Fruit fly (Drosophila melanogaster) whole organism, pupa: ENCODE data around the gene CG6878.

Experiments
- CG10348 ChIP-seq: fragments of 200-800 bp; sonication (Bioruptor generic); IDR thresholded peaks from 2 replicates; pipeline ENCODE4 v1.3.6; 2022; ENCODE audit warnings: missing biosample characterization, missing genetic modification characterization
- CG12605 ChIP-seq: fragments of 200-800 bp; sonication (Bioruptor generic); IDR thresholded peaks from 2 replicates; pipeline ENCODE4 v1.3.6; 2022; ENCODE audit warnings: missing biosample characterization, missing genetic modification characterization
- CG13204 ChIP-seq: fragments of 200-800 bp; sonication (Bioruptor generic); optimal IDR thresholded peaks from 2 replicates; lab custom pipeline; 2018; ENCODE audit warnings: missing biosample characterization, mild to moderate bottlenecking, missing genetic modification characterization, moderate library complexity
- CG14655 ChIP-seq: fragments of 200-800 bp; sonication (Bioruptor generic); optimal IDR thresholded peaks from 3 replicates; lab custom pipeline; 2017; ENCODE audit warnings: mild to moderate bottlenecking, missing biosample characterization, missing genetic modification reagents, missing genetic modification characterization
- CG15710 ChIP-seq: fragments of 200-800 bp; sonication (Bioruptor generic); optimal IDR thresholded peaks from 2 replicates; lab custom pipeline; 2018; ENCODE audit warnings: missing biosample characterization, mild to moderate bottlenecking, missing genetic modification characterization, moderate library complexity
- CG17806 ChIP-seq: fragments of 200-800 bp; sonication (Bioruptor generic); optimal IDR thresholded peaks from 2 replicates; lab custom pipeline; 2018; ENCODE audit warnings: missing biosample characterization, mild to moderate bottlenecking, missing genetic modification characterization, moderate library complexity
- CG32121 ChIP-seq: fragments of 200-800 bp; sonication (Bioruptor generic); IDR thresholded peaks from 2 replicates; pipeline ENCODE4 v1.3.6; 2022; ENCODE audit warnings: missing biosample characterization, missing genetic modification characterization
- CG34367 ChIP-seq: fragments of 200-800 bp; sonication (Bioruptor generic); optimal IDR thresholded peaks from 2 replicates; lab custom pipeline; 2018; ENCODE audit warnings: missing biosample characterization, mild to moderate bottlenecking, missing genetic modification characterization
- CG4496 ChIP-seq: fragments of 200-800 bp; sonication (Bioruptor generic); IDR thresholded peaks from 3 replicates; pipeline ENCODE4 v1.3.6; 2022; ENCODE audit warnings: missing biosample characterization, missing genetic modification characterization
- CG8159 ChIP-seq: fragments of 200-800 bp; sonication (Bioruptor generic); optimal IDR thresholded peaks from 3 replicates; lab custom pipeline; 2018; ENCODE audit warnings: missing biosample characterization, mild to moderate bottlenecking, missing genetic modification characterization, moderate library complexity
- CG8301 ChIP-seq: fragments of 200-800 bp; sonication (Bioruptor generic); optimal IDR thresholded peaks from 2 replicates; lab custom pipeline; 2018; ENCODE audit warnings: missing biosample characterization, mild to moderate bottlenecking, missing genetic modification characterization
- CG9948 ChIP-seq: fragments of 200-800 bp; sonication (Bioruptor generic); optimal IDR thresholded peaks from 2 replicates; lab custom pipeline; 2018; ENCODE audit warnings: missing biosample characterization, mild to moderate bottlenecking, missing genetic modification characterization, moderate library complexity
- D1 ChIP-seq: fragments of 200-800 bp; sonication (Bioruptor generic); optimal IDR thresholded peaks from 2 replicates; lab custom pipeline; 2018; ENCODE audit warnings: missing biosample characterization, mild to moderate bottlenecking, missing genetic modification characterization, moderate library complexity
- EcR ChIP-seq: fragments of 200-800 bp; sonication (Bioruptor generic); optimal IDR thresholded peaks from 3 replicates; lab custom pipeline; 2019; ENCODE audit warnings: missing biosample characterization, missing genetic modification characterization, mild to moderate bottlenecking, moderate library complexity, missing genetic modification reagents
- Ets98B ChIP-seq: fragments of 200-800 bp; sonication (Bioruptor generic); IDR thresholded peaks from 2 replicates; pipeline ENCODE4 v1.3.6; 2022; ENCODE audit warnings: missing biosample characterization, missing genetic modification characterization
- Pif1A ChIP-seq: fragments of 200-800 bp; sonication (Bioruptor generic); optimal IDR thresholded peaks from 3 replicates; lab custom pipeline; 2016; ENCODE audit warnings: missing biosample characterization, missing genetic modification characterization
- Pif1B ChIP-seq: fragments of 200-800 bp; sonication (Bioruptor generic); optimal IDR thresholded peaks from 3 replicates; lab custom pipeline; 2016; ENCODE audit warnings: missing biosample characterization, missing genetic modification characterization
- Snoo ChIP-seq: fragments of 200-800 bp; sonication (Bioruptor generic); optimal IDR thresholded peaks from 3 replicates; lab custom pipeline; 2017; ENCODE audit warnings: missing biosample characterization, mild to moderate bottlenecking, missing genetic modification characterization, inconsistent platforms
- fd96Ca ChIP-seq: fragments of 200-800 bp; sonication (Bioruptor generic); IDR thresholded peaks from 3 replicates; pipeline ENCODE4 v1.3.6; 2022; ENCODE audit warnings: missing biosample characterization, missing genetic modification characterization
- gl ChIP-seq: fragments of 200-800 bp; sonication (Bioruptor generic); optimal IDR thresholded peaks from 2 replicates; lab custom pipeline; 2018; ENCODE audit warnings: missing biosample characterization, mild to moderate bottlenecking, missing genetic modification characterization
- rn ChIP-seq: fragments of 200-800 bp; sonication (Bioruptor generic); IDR thresholded peaks from 2 replicates; pipeline ENCODE4 v1.3.6; 2022; ENCODE audit warnings: missing biosample characterization, missing genetic modification characterization

The CG6878 gene

DNA sequence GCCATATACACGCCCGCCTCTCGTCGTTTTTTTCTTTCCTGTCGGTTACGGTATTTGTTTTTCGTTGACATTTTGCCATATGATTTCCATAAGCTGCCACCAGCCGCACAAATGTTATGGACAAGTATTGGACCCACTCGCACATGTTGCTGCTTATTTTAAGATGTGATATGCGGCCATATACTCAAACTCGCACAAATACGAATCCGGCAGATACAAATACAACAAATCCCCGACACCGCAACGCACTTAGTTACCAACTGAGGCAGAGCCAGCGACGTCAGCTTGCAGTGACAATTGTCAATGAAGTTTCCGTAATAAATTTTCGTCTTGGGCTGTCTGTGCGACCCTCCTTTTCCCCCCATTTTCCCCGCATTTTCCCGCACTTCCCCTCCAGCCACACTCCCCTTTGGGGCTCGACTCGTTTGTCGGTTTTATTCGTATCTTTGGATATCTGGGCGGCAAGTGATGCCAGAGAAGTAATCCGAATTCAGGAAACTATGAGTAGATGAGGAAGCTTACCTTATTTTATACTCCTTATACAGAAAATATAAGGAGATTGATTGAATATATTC lies 15.1 kb downstream of the CG6878 start:
- 0 out of 2 replicates have a peak, but pooled peaks have one; percentile 8 for TF ChIP-seq CG32121 (GFP tag; lab: Robert Waterston, UW)
- TF ChIP-seq fd96Ca (GFP tag; lab: Robert Waterston, UW) = 0 out of 3 replicates have a peak, but pooled peaks have one; percentile 10
- TF ChIP-seq CG13204 (GFP tag; lab: Kevin White, UChicago) = no peak
- TF ChIP-seq rn (GFP tag; lab: Robert Waterston, UW) = no peak

DNA sequence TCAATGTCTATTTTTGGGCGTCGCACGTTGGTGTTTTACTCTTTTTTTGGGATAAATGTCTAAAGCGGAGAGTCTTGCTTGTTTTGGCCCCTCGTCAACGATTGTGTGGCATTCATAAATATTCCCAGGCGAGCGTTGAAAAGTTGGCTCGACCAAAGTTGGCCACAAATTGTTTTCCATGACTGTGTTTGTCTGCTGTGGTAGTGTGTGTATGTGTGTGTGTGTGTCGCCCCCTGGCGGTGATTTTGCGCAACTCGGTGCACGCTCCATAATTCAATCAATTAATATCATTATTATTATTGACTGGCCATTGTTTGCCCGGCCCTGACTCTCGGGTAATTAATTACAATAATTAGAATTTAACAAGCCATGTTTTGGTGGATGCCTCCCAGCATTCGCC lies 17.0 kb downstream of the CG6878 start:
- TF ChIP-seq fd96Ca (GFP tag; lab: Robert Waterston, UW) = 0 out of 3 replicates have a peak, but pooled peaks have one; percentile 30
- no peak for TF ChIP-seq rn (GFP tag; lab: Robert Waterston, UW)

DNA sequence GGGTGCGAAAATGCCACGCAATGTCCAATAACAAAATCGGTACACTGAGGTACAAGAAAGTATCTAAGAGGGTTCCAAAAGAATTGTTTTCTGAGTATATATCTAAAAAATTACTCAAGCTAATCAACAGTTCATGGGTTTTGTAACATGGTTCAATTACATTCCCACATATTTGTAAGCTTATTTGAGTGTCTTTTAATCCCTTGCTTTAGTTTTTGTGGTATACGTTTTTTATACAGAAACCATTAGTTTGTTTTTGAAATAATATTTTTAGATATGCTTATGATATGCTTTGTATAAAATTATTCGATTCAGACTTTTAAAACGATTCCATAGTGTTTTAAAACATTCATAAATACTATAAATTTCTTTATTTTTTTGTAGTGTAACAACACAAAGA lies 19.2 kb downstream of the CG6878 start:
- TF ChIP-seq CG9948 (tag; lab: Kevin White, UChicago) (peak; percentile 72), CG8301 (tag; lab: Kevin White, UChicago) (peak; percentile 25), CG34367 (tag; lab: Kevin White, UChicago) (peak; percentile 26), CG32121 (GFP tag; lab: Robert Waterston, UW) (no peak), fd96Ca (GFP tag; lab: Robert Waterston, UW) (no peak), Pif1B (GFP tag; lab: Kevin White, UChicago) (peak; percentile 45), CG14655 (GFP tag; lab: Kevin White, UChicago) (peak; percentile 70), Ets98B (no peak), CG12605 (GFP tag; lab: Robert Waterston, UW) (no peak), CG17806 (peak; percentile 56), rn (GFP tag; lab: Robert Waterston, UW) (no peak), EcR (no peak), CG13204 (GFP tag; lab: Kevin White, UChicago) (no peak), CG10348 (no peak), D1 (tag; lab: Kevin White, UChicago) (peak; percentile 17), CG4496 (GFP tag; lab: Robert Waterston, UW) (no peak), Pif1A (GFP tag; lab: Kevin White, UChicago) (peak; percentile 50), CG15710 (tag; lab: Kevin White, UChicago) (peak; percentile 58), gl (no peak), Snoo (tag; lab: Kevin White, UChicago) (peak; percentile 38), CG8159 (tag; lab: Kevin White, UChicago) (peak; percentile 60)

DNA sequence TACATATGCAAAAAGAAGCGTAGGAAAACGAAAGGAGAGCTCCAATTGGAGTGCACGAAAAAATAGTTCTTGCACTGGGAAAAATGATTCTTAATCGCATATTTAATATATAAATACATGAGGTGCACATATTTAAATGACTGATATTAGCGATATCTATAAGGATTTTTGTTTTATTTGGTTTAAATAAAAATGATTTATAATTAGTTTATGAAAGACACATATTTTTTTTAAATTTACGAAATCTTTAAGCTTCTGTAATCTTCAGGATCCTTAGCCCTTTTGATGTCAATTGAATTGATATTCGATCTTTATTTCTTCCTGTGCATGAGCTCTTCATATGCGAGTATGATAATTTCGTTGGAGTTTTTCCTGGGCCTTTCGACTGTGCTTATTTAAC lies 26.2 kb downstream of the CG6878 start:
- peak; percentile 14 for TF ChIP-seq CG8159 (tag; lab: Kevin White, UChicago)
- peak; percentile 76 for TF ChIP-seq CG9948 (tag; lab: Kevin White, UChicago)
- peak; percentile 67 for TF ChIP-seq CG8301 (tag; lab: Kevin White, UChicago)
- TF ChIP-seq CG12605 (GFP tag; lab: Robert Waterston, UW) = no peak
- TF ChIP-seq D1 (tag; lab: Kevin White, UChicago) = peak; percentile 51
- TF ChIP-seq EcR = no peak
- TF ChIP-seq CG15710 (tag; lab: Kevin White, UChicago) = peak; percentile 27
- no peak for TF ChIP-seq rn (GFP tag; lab: Robert Waterston, UW)
- peak; percentile 24 for TF ChIP-seq CG17806
- TF ChIP-seq CG32121 (GFP tag; lab: Robert Waterston, UW) = no peak
- no peak for TF ChIP-seq CG4496 (GFP tag; lab: Robert Waterston, UW)
- peak; percentile 36 for TF ChIP-seq Pif1B (GFP tag; lab: Kevin White, UChicago)
- TF ChIP-seq CG13204 (GFP tag; lab: Kevin White, UChicago) = no peak
- TF ChIP-seq CG14655 (GFP tag; lab: Kevin White, UChicago) = peak; percentile 79
- TF ChIP-seq CG34367 (tag; lab: Kevin White, UChicago) = no peak
- peak; percentile 48 for TF ChIP-seq Pif1A (GFP tag; lab: Kevin White, UChicago)
- TF ChIP-seq, all 21 proteins: peak for 9

DNA sequence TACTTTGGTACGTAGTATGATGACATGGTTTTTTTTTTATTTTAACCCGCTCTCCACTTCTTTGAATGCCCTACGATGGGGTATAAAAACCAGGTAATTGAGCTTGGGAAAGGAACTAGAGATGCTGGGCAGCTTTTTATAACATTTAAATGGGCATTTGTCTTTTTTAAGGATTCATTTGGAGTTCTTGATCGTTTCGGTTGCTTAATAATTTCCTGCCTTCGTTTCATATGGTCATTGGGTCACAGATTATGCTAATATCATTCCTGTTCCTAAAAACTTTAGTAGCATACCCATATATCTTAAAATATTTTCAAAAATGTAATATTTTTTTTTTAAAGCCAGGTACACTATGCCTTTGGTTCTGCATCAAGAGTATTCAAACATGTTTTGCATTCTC lies 27.1 kb downstream of the CG6878 start:
- no peak for TF ChIP-seq CG15710 (tag; lab: Kevin White, UChicago)
- TF ChIP-seq CG17806 = no peak
- TF ChIP-seq CG9948 (tag; lab: Kevin White, UChicago) = peak; percentile 19
- no peak for TF ChIP-seq CG32121 (GFP tag; lab: Robert Waterston, UW)
- TF ChIP-seq CG8301 (tag; lab: Kevin White, UChicago) = no peak
- no peak for TF ChIP-seq CG13204 (GFP tag; lab: Kevin White, UChicago)
- TF ChIP-seq CG8159 (tag; lab: Kevin White, UChicago) = peak; percentile 16
- peak; percentile 41 for TF ChIP-seq CG14655 (GFP tag; lab: Kevin White, UChicago)
- no peak for TF ChIP-seq CG34367 (tag; lab: Kevin White, UChicago)
- TF ChIP-seq CG4496 (GFP tag; lab: Robert Waterston, UW) = no peak
- no peak for TF ChIP-seq rn (GFP tag; lab: Robert Waterston, UW)
- peak; percentile 28 for TF ChIP-seq Snoo (tag; lab: Kevin White, UChicago)
- TF ChIP-seq CG10348 = no peak
- no peak for TF ChIP-seq EcR
- no peak for TF ChIP-seq fd96Ca (GFP tag; lab: Robert Waterston, UW)
- no peak for TF ChIP-seq Pif1B (GFP tag; lab: Kevin White, UChicago)
- no peak for TF ChIP-seq gl
- TF ChIP-seq D1 (tag; lab: Kevin White, UChicago) = no peak

DNA sequence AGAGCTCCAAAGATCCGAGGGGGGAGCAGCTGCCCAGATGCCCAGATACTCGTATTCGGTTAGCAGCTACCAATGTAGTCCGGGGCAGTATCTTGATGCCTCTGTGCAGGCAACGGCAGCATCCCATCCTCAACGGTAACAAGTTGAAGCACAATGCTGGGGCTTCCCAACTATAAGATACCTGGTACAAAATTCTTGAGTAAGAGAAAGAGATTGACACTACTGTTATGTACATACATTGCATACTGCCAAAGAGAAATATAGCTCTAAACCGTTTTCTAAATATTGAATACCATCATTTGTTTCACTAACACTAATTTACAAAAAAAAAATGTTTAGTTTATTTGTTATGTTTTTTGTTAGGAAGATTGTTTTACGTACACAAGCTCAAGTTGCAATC lies 28.1 kb downstream of the CG6878 start:
- TF ChIP-seq CG4496 (GFP tag; lab: Robert Waterston, UW) (no peak), CG8159 (tag; lab: Kevin White, UChicago) (peak; percentile 1), CG13204 (GFP tag; lab: Kevin White, UChicago) (no peak), CG14655 (GFP tag; lab: Kevin White, UChicago) (peak; percentile 51), fd96Ca (GFP tag; lab: Robert Waterston, UW) (no peak), CG8301 (tag; lab: Kevin White, UChicago) (peak; percentile 37), gl (no peak), EcR (no peak), CG15710 (tag; lab: Kevin White, UChicago) (no peak), CG9948 (tag; lab: Kevin White, UChicago) (no peak), CG17806 (no peak), CG32121 (GFP tag; lab: Robert Waterston, UW) (no peak), CG12605 (GFP tag; lab: Robert Waterston, UW) (no peak)
